Worm (Caenorhabditis elegans) whole organism, L2 larva: ENCODE data around the gene C50F4.4.

Experiments
- lin-11 ChIP-seq: fragments of 150-350 bp; sonication (generic microtip); optimal IDR thresholded peaks from 2 replicates; lab custom pipeline; 2014; ENCODE audit warnings: missing biosample characterization, missing genetic modification characterization, inconsistent platforms, mixed read lengths
- lin-13 ChIP-seq: fragments of 150-350 bp; optimal IDR thresholded peaks from 2 replicates; lab custom pipeline; 2014; ENCODE audit warnings: missing biosample characterization, missing genetic modification reagents, missing genetic modification characterization
- mab-5 ChIP-seq: fragments of 150-350 bp; optimal IDR thresholded peaks from 2 replicates; lab custom pipeline; 2014; ENCODE audit warnings: missing biosample characterization, missing genetic modification characterization
- nhr-11 ChIP-seq: fragments of 150-350 bp; optimal IDR thresholded peaks from 2 replicates; lab custom pipeline; 2014; ENCODE audit warnings: missing biosample characterization, missing genetic modification characterization
- nhr-25 ChIP-seq: fragments of 150-350 bp; sonication (generic microtip); optimal IDR thresholded peaks from 3 replicates; lab custom pipeline; 2014; ENCODE audit warnings: missing biosample characterization, missing genetic modification characterization
- nhr-77 ChIP-seq: fragments of 150-350 bp; optimal IDR thresholded peaks from 2 replicates; lab custom pipeline; 2014; ENCODE audit warnings: missing biosample characterization, missing genetic modification characterization
- sem-4 ChIP-seq: fragments of 150-350 bp; optimal IDR thresholded peaks from 2 replicates; lab custom pipeline; 2014; ENCODE audit warnings: missing biosample characterization, missing genetic modification reagents, missing genetic modification characterization

- TF ChIP-seq lin-13 (no peak), mab-5 (tag; lab: Kevin White, UChicago) (no peak), nhr-11 (no peak), nhr-25 (tag; lab: Kevin White, UChicago) (no peak), sem-4 (tag; lab: Kevin White, UChicago) (no peak), lin-11 (tag; lab: Kevin White, UChicago) (no peak), nhr-77 (tag; lab: Kevin White, UChicago) (no peak)
Measured at ce11 chrV:9584263-9584662, 47.7 kb downstream of the C50F4.4 start.
